Worm (Caenorhabditis elegans) whole organism, L2 larva: ENCODE data around the gene F52E1.5.
"Not testable (repeated sequence)": the region's sequence is repeated elsewhere in the genome, so short reads cannot be mapped to it uniquely, and the experiment has no call there.

Experiments used
- C34F6.9 ChIP-seq: fragments of 150-350 bp; optimal IDR thresholded peaks from 2 replicates; lab custom pipeline; 2014; ENCODE audit warnings: missing biosample characterization, missing genetic modification characterization
- R02D3.7 ChIP-seq: fragments of 150-350 bp; optimal IDR thresholded peaks from 2 replicates; lab custom pipeline; 2014; ENCODE audit warnings: missing biosample characterization, missing genetic modification characterization
- alr-1 ChIP-seq: fragments of 150-350 bp; optimal IDR thresholded peaks from 2 replicates; lab custom pipeline; 2014; ENCODE audit warnings: missing biosample characterization, missing genetic modification characterization
- aly-2 ChIP-seq: fragments of 150-350 bp; optimal IDR thresholded peaks from 2 replicates; lab custom pipeline; 2014; ENCODE audit warnings: missing biosample characterization, missing genetic modification characterization
- ama-1 ChIP-seq: fragments of 150-350 bp; optimal IDR thresholded peaks from 2 replicates; lab custom pipeline; 2018; ENCODE audit warnings: inconsistent platforms
- blmp-1 ChIP-seq: sonication (generic microtip); optimal IDR thresholded peaks from 2 replicates; lab custom pipeline; 2017; ENCODE audit warnings: missing genetic modification characterization, mild to moderate bottlenecking, missing compliant biosample characterization, antibody characterized with exemption, moderate library complexity; ENCODE audit not compliant: insufficient read depth
- ceh-16 ChIP-seq: fragments of 150-350 bp; optimal IDR thresholded peaks from 2 replicates; lab custom pipeline; 2014; ENCODE audit warnings: missing biosample characterization, missing genetic modification characterization
- ceh-82 ChIP-seq: fragments of 150-350 bp; optimal IDR thresholded peaks from 2 replicates; lab custom pipeline; 2014; ENCODE audit warnings: missing biosample characterization, missing genetic modification characterization
- crh-2 ChIP-seq: sonication (generic microtip); optimal IDR thresholded peaks from 2 replicates; lab custom pipeline; 2017; ENCODE audit warnings: missing biosample characterization, missing genetic modification characterization
- dmd-4 ChIP-seq: sonication (generic microtip); optimal IDR thresholded peaks from 2 replicates; lab custom pipeline; 2017; ENCODE audit warnings: missing biosample characterization, missing genetic modification characterization
- egl-27 ChIP-seq: sonication (generic microtip); optimal IDR thresholded peaks from 3 replicates; lab custom pipeline; 2017; ENCODE audit warnings: missing biosample characterization, missing genetic modification reagents, missing genetic modification characterization
- elt-1 ChIP-seq: fragments of 150-350 bp; optimal IDR thresholded peaks from 2 replicates; lab custom pipeline; 2014; ENCODE audit warnings: missing biosample characterization, missing genetic modification characterization
- fos-1 ChIP-seq: fragments of 150-350 bp; optimal IDR thresholded peaks from 2 replicates; lab custom pipeline; 2014; ENCODE audit warnings: missing biosample characterization, missing genetic modification characterization
- gmeb-1 ChIP-seq: fragments of 150-350 bp; optimal IDR thresholded peaks from 2 replicates; lab custom pipeline; 2014; ENCODE audit warnings: missing biosample characterization, missing genetic modification characterization
- lin-11 ChIP-seq: fragments of 150-350 bp; sonication (generic microtip); optimal IDR thresholded peaks from 2 replicates; lab custom pipeline; 2014; ENCODE audit warnings: missing biosample characterization, missing genetic modification characterization, inconsistent platforms, mixed read lengths
- lin-13 ChIP-seq: fragments of 150-350 bp; optimal IDR thresholded peaks from 2 replicates; lab custom pipeline; 2014; ENCODE audit warnings: missing biosample characterization, missing genetic modification reagents, missing genetic modification characterization
- lin-39 ChIP-seq: fragments of 150-350 bp; optimal IDR thresholded peaks from 2 replicates; lab custom pipeline; 2014; ENCODE audit warnings: missing biosample characterization, missing genetic modification reagents, missing genetic modification characterization
- mab-5 ChIP-seq: fragments of 150-350 bp; optimal IDR thresholded peaks from 2 replicates; lab custom pipeline; 2014; ENCODE audit warnings: missing biosample characterization, missing genetic modification characterization
- mdl-1 ChIP-seq, 2 experiments: fragments of 150-350 bp in 1 of 2; sonication (generic microtip) in 1 of 2; optimal IDR thresholded peaks; 2 replicates each; lab custom pipeline; 2017; ENCODE audit warnings: missing biosample characterization in 2 of 2, missing genetic modification characterization in 2 of 2
- nhr-11 ChIP-seq: fragments of 150-350 bp; optimal IDR thresholded peaks from 2 replicates; lab custom pipeline; 2014; ENCODE audit warnings: missing biosample characterization, missing genetic modification characterization
- nhr-12 ChIP-seq: fragments of 150-350 bp; optimal IDR thresholded peaks from 2 replicates; lab custom pipeline; 2014; ENCODE audit warnings: missing biosample characterization, missing genetic modification characterization
- nhr-129 ChIP-seq: fragments of 150-350 bp; optimal IDR thresholded peaks from 2 replicates; lab custom pipeline; 2014; ENCODE audit warnings: missing biosample characterization, missing genetic modification characterization
- nhr-21 ChIP-seq: fragments of 150-350 bp; optimal IDR thresholded peaks from 2 replicates; lab custom pipeline; 2014; ENCODE audit warnings: missing biosample characterization, missing genetic modification characterization
- nhr-237 ChIP-seq: fragments of 150-350 bp; optimal IDR thresholded peaks from 2 replicates; lab custom pipeline; 2014; ENCODE audit warnings: missing biosample characterization, missing genetic modification characterization
- nhr-25 ChIP-seq: fragments of 150-350 bp; sonication (generic microtip); optimal IDR thresholded peaks from 3 replicates; lab custom pipeline; 2014; ENCODE audit warnings: missing biosample characterization, missing genetic modification characterization
- nhr-77 ChIP-seq: fragments of 150-350 bp; optimal IDR thresholded peaks from 2 replicates; lab custom pipeline; 2014; ENCODE audit warnings: missing biosample characterization, missing genetic modification characterization
- peb-1 ChIP-seq: fragments of 150-350 bp; optimal IDR thresholded peaks from 2 replicates; lab custom pipeline; 2014; ENCODE audit warnings: missing biosample characterization, missing genetic modification characterization
- sem-4 ChIP-seq: fragments of 150-350 bp; optimal IDR thresholded peaks from 2 replicates; lab custom pipeline; 2014; ENCODE audit warnings: missing biosample characterization, missing genetic modification reagents, missing genetic modification characterization
- skn-1 ChIP-seq: sonication (generic microtip); optimal IDR thresholded peaks from 2 replicates; lab custom pipeline; 2017; ENCODE audit warnings: missing biosample characterization, missing genetic modification characterization
- sma-9 ChIP-seq, 2 experiments: fragments of 150-350 bp in 1 of 2; sonication (generic microtip) in 1 of 2; optimal IDR thresholded peaks; 2 replicates each; lab custom pipeline; 2014 to 2016; ENCODE audit warnings: missing genetic modification characterization in 2 of 2, mild to moderate bottlenecking in 1 of 2, missing biosample characterization in 1 of 2, missing compliant biosample characterization in 1 of 2, missing genetic modification reagents in 1 of 2, moderate library complexity in 1 of 2
- snpc-4 ChIP-seq: fragments of 150-350 bp; optimal IDR thresholded peaks from 2 replicates; lab custom pipeline; 2014; ENCODE audit warnings: missing biosample characterization, missing genetic modification characterization
- unc-55 ChIP-seq: fragments of 150-350 bp; sonication (generic microtip); optimal IDR thresholded peaks from 3 replicates; lab custom pipeline; 2014; ENCODE audit warnings: missing biosample characterization, missing genetic modification reagents, missing genetic modification characterization
- unc-62 ChIP-seq: fragments of 150-350 bp; optimal IDR thresholded peaks from 2 replicates; lab custom pipeline; 2014; ENCODE audit warnings: missing biosample characterization, missing genetic modification reagents, missing genetic modification characterization
- zag-1 ChIP-seq: fragments of 150-350 bp; optimal IDR thresholded peaks from 2 replicates; lab custom pipeline; 2014; ENCODE audit warnings: missing biosample characterization, missing genetic modification characterization
- ztf-1 ChIP-seq: fragments of 200-800 bp; sonication (Bioruptor generic); conservative IDR thresholded peaks from 2 replicates; pipeline ENCODE4 v1.3.6; 2022; ENCODE audit warnings: missing genetic modification characterization, missing compliant biosample characterization

F52E1.5 gene

ce11 chrV:8379206-8379605, at the start of gene F52E1.5:
TSS of gene F52E1.5 (plus strand) at chrV:8379506.
- TF ChIP-seq mab-5 (tag; lab: Kevin White, UChicago) (no peak), nhr-11 (tag; lab: Kevin White, UChicago) (no peak), fos-1 (tag; lab: Kevin White, UChicago) (no peak), ama-1 (lab: Kevin White, UChicago) (no peak), crh-2 (tag; lab: Kevin White, UChicago) (no peak), lin-11 (tag; lab: Kevin White, UChicago) (no peak), egl-27 (tag; lab: Kevin White, UChicago) (no peak), aly-2 (tag; lab: Kevin White, UChicago) (no peak), skn-1 (tag; lab: Kevin White, UChicago) (no peak)

- TF ChIP-seq nhr-237 (tag; lab: Kevin White, UChicago) = no peak
- no peak for TF ChIP-seq lin-11 (tag; lab: Kevin White, UChicago)
- no peak for TF ChIP-seq alr-1
These were observed 44.9 kb upstream of the F52E1.5 start, which contains the start of gene tmd-2 for ce11 chrV:8334360-8334759. TSS of gene tmd-2 (plus strand) at chrV:8334660.

- TF ChIP-seq nhr-77 (tag; lab: Kevin White, UChicago) (no peak), C34F6.9 (tag; lab: Kevin White, UChicago) (peak; percentile 31), nhr-129 (tag; lab: Kevin White, UChicago) (peak; percentile 20), lin-39 (tag; lab: Kevin White, UChicago) (no peak), sma-9 (GFP tag; optimal IDR thresholded peaks at IDR 0.05; lab: Kevin White, UChicago) (peak; percentile 23), sma-9 (tag; optimal IDR thresholded peaks at IDR 0.05; lab: Kevin White, UChicago) (no peak), mdl-1 (tag; optimal IDR thresholded peaks at IDR 0.05; lab: Kevin White, UChicago) (no peak), blmp-1 (tag; lab: Kevin White, UChicago) (peak; percentile 31)
These were observed 43.7 kb upstream of the F52E1.5 start for ce11 chrV:8335620-8336019.

DNA sequence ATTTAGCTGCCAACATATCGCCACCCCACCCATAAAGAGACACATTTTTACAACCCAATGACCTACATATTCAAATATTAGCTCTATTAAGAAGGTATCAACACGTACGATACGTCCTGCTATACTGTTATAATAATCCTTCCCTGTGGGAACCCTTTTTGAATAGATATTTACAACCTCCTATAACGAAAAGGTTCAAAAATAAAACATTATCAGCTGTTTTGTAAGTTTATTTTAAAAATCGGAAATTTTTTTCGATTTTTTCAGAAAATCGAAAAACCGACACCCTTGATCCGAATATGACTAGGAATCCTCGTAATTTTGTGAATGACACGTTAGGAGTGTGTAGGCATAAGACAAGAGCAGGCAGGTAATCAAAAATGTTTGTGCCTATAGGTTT, 38.4 kb upstream of the F52E1.5 start, which contains the start of gene C08D8.7:
Gene C08D8.7, plus strand, starts transcription at position 301 of the 400 bp plus-strand sequence.
- TF ChIP-seq sem-4 (tag; lab: Kevin White, UChicago); mdl-1 (tag; optimal IDR thresholded peaks at IDR 0.05; lab: Kevin White, UChicago); dmd-4 (tag; lab: Kevin White, UChicago): not testable (repeated sequence)
- TF ChIP-seq, all 48 proteins: peak for 0; not testable (repeated sequence) for 48

ce11 chrV:8342416-8342815, 36.9 kb upstream of the F52E1.5 start:
- TF ChIP-seq unc-62 = no peak
- no peak for TF ChIP-seq ama-1 (lab: Kevin White, UChicago)
- no peak for TF ChIP-seq fos-1 (tag; lab: Kevin White, UChicago)
- no peak for TF ChIP-seq lin-13
- no peak for TF ChIP-seq unc-55
- TF ChIP-seq skn-1 (tag; lab: Kevin White, UChicago) = no peak
- no peak for TF ChIP-seq nhr-237 (tag; lab: Kevin White, UChicago)
- TF ChIP-seq ztf-1 (GFP tag; lab: Robert Waterston, UW) = no peak
- TF ChIP-seq ceh-16 (tag; lab: Kevin White, UChicago) = no peak
- TF ChIP-seq crh-2 (tag; lab: Kevin White, UChicago) = no peak

ce11 chrV:8345436-8345835, 33.9 kb upstream of the F52E1.5 start, which contains the start of gene C08D8.1:
TSS of gene C08D8.1 (plus strand) at chrV:8345759.
- TF ChIP-seq ama-1 (lab: Kevin White, UChicago) (no peak), sma-9 (GFP tag; optimal IDR thresholded peaks at IDR 0.05; lab: Kevin White, UChicago) (no peak), sma-9 (tag; optimal IDR thresholded peaks at IDR 0.05; lab: Kevin White, UChicago) (no peak), crh-2 (tag; lab: Kevin White, UChicago) (no peak), peb-1 (no peak), nhr-129 (tag; lab: Kevin White, UChicago) (no peak), mdl-1 (tag; optimal IDR thresholded peaks at IDR 0.05; lab: Kevin White, UChicago) (no peak), R02D3.7 (tag; lab: Kevin White, UChicago) (no peak), blmp-1 (tag; lab: Kevin White, UChicago) (no peak)

ce11 chrV:8348959-8349389, 30.3 kb upstream of the F52E1.5 start:
- TF ChIP-seq nhr-25 (tag; lab: Kevin White, UChicago) = peak; percentile 56
- TF ChIP-seq skn-1 (tag; lab: Kevin White, UChicago) = no peak
- no peak for TF ChIP-seq peb-1
- TF ChIP-seq gmeb-1 = peak; percentile 88
- TF ChIP-seq R02D3.7 (tag; lab: Kevin White, UChicago) = peak; percentile 36
- no peak for TF ChIP-seq elt-1 (tag; lab: Kevin White, UChicago)
- TF ChIP-seq unc-62 = peak; percentile 30
- peak; percentile 99 for TF ChIP-seq snpc-4
- peak in 1 of 2 experiments; percentile 27 for TF ChIP-seq mdl-1 (tag; optimal IDR thresholded peaks at IDR 0.05; lab: Kevin White, UChicago)
- TF ChIP-seq C34F6.9 (tag; lab: Kevin White, UChicago) = no peak
- peak; percentile 77 for TF ChIP-seq nhr-21 (tag; lab: Kevin White, UChicago)
- peak; percentile 84 for TF ChIP-seq fos-1 (tag; lab: Kevin White, UChicago)
- peak; percentile 97 for TF ChIP-seq sma-9 (GFP tag; optimal IDR thresholded peaks at IDR 0.05; lab: Kevin White, UChicago)
- TF ChIP-seq sma-9 (tag; optimal IDR thresholded peaks at IDR 0.05; lab: Kevin White, UChicago) = no peak
- TF ChIP-seq unc-55 = peak; percentile 77
- peak; percentile 46 for TF ChIP-seq zag-1
- peak; percentile 98 for TF ChIP-seq ama-1 (lab: Kevin White, UChicago)
- peak; percentile 29 for TF ChIP-seq sem-4 (tag; lab: Kevin White, UChicago)
- peak; percentile 69 for TF ChIP-seq nhr-237 (tag; lab: Kevin White, UChicago)
- TF ChIP-seq ceh-82 (tag; lab: Kevin White, UChicago) = no peak
- TF ChIP-seq nhr-77 (tag; lab: Kevin White, UChicago) = no peak
- TF ChIP-seq ceh-16 (tag; lab: Kevin White, UChicago) = peak; percentile 47
- TF ChIP-seq nhr-12 (tag; lab: Kevin White, UChicago) = no peak
- peak; percentile 74 for TF ChIP-seq egl-27 (tag; lab: Kevin White, UChicago)
